Fruit fly (Drosophila melanogaster) whole organism, prepupa: ENCODE data around the gene Orp8.

Experiments used
- Blimp-1 ChIP-seq: fragments of 200-800 bp; sonication (Bioruptor generic); optimal IDR thresholded peaks from 3 replicates; lab custom pipeline; 2017; ENCODE audit warnings: missing biosample characterization, missing genetic modification characterization, mild to moderate bottlenecking, moderate library complexity, missing genetic modification reagents
- CG10631 ChIP-seq: fragments of 200-800 bp; sonication (Bioruptor generic); optimal IDR thresholded peaks from 2 replicates; lab custom pipeline; 2016; ENCODE audit warnings: missing biosample characterization, missing genetic modification characterization
- CG10669 ChIP-seq: fragments of 200-800 bp; sonication (Bioruptor generic); optimal IDR thresholded peaks from 3 replicates; lab custom pipeline; 2018; ENCODE audit warnings: missing biosample characterization, mild to moderate bottlenecking, missing genetic modification characterization, moderate library complexity
- CG11294 ChIP-seq: fragments of 200-800 bp; sonication (Bioruptor generic); IDR thresholded peaks from 2 replicates; pipeline ENCODE4 v1.3.6; 2022; ENCODE audit warnings: missing biosample characterization, missing genetic modification characterization
- CG11762 ChIP-seq: fragments of 200-800 bp; sonication (Bioruptor generic); optimal IDR thresholded peaks from 3 replicates; lab custom pipeline; 2016; ENCODE audit warnings: missing biosample characterization, missing genetic modification characterization; ENCODE audit not compliant: insufficient read depth
- CG16779 ChIP-seq: fragments of 200-800 bp; sonication (Bioruptor generic); optimal IDR thresholded peaks from 3 replicates; lab custom pipeline; 2017; ENCODE audit warnings: missing biosample characterization, mild to moderate bottlenecking, missing genetic modification characterization
- CG32006 ChIP-seq: fragments of 200-800 bp; sonication (Bioruptor generic); optimal IDR thresholded peaks from 3 replicates; lab custom pipeline; 2017; ENCODE audit warnings: missing biosample characterization, mild to moderate bottlenecking, missing genetic modification characterization
- CG34406 ChIP-seq: fragments of 200-800 bp; sonication (Bioruptor generic); optimal IDR thresholded peaks from 3 replicates; lab custom pipeline; 2016; ENCODE audit warnings: missing biosample characterization, missing genetic modification characterization
- CG3919 ChIP-seq: fragments of 200-800 bp; sonication (Bioruptor generic); optimal IDR thresholded peaks from 3 replicates; lab custom pipeline; 2016; ENCODE audit warnings: missing biosample characterization, missing genetic modification characterization
- CG4318 ChIP-seq: fragments of 200-800 bp; sonication (Bioruptor generic); optimal IDR thresholded peaks from 3 replicates; lab custom pipeline; 2017; ENCODE audit warnings: missing biosample characterization, mild to moderate bottlenecking, missing genetic modification characterization
- CG6163 ChIP-seq: fragments of 200-800 bp; sonication (Bioruptor generic); IDR thresholded peaks from 3 replicates; pipeline ENCODE4 v1.3.6; 2022; ENCODE audit warnings: missing biosample characterization, missing genetic modification characterization
- CG6276 ChIP-seq: fragments of 200-800 bp; sonication (Bioruptor generic); optimal IDR thresholded peaks from 2 replicates; lab custom pipeline; 2017; ENCODE audit warnings: missing biosample characterization, mild to moderate bottlenecking, missing genetic modification characterization
- CG6792 ChIP-seq: fragments of 200-800 bp; sonication (Bioruptor generic); optimal IDR thresholded peaks from 3 replicates; lab custom pipeline; 2016; ENCODE audit warnings: missing biosample characterization, missing genetic modification characterization
- CG6808 ChIP-seq: fragments of 200-800 bp; sonication (Bioruptor generic); optimal IDR thresholded peaks from 3 replicates; lab custom pipeline; 2017; ENCODE audit warnings: missing biosample characterization, missing genetic modification characterization, mild to moderate bottlenecking, moderate library complexity, missing genetic modification reagents
- CG6854 ChIP-seq: fragments of 200-800 bp; sonication (Bioruptor generic); optimal IDR thresholded peaks from 2 replicates; lab custom pipeline; 2017; ENCODE audit warnings: missing biosample characterization, mild to moderate bottlenecking, missing genetic modification characterization
- CG8119 ChIP-seq: fragments of 200-800 bp; sonication (Bioruptor generic); IDR thresholded peaks from 3 replicates; pipeline ENCODE4 v1.3.6; 2022; ENCODE audit warnings: missing biosample characterization, missing genetic modification characterization
- CG8319 ChIP-seq: fragments of 200-800 bp; sonication (Bioruptor generic); optimal IDR thresholded peaks from 3 replicates; lab custom pipeline; 2016; ENCODE audit warnings: missing biosample characterization, missing genetic modification characterization
- CG9139 ChIP-seq: fragments of 200-800 bp; sonication (Bioruptor generic); optimal IDR thresholded peaks from 3 replicates; lab custom pipeline; 2017; ENCODE audit warnings: missing biosample characterization, mild to moderate bottlenecking, missing genetic modification characterization
- Eip75B ChIP-seq: fragments of 200-800 bp; sonication (Bioruptor generic); optimal IDR thresholded peaks from 3 replicates; lab custom pipeline; 2016; ENCODE audit warnings: missing biosample characterization, missing genetic modification characterization
- Eip78C ChIP-seq: fragments of 200-800 bp; sonication (Bioruptor generic); peaks from one replicate; lab custom pipeline; 2016; ENCODE audit warnings: missing biosample characterization, missing genetic modification characterization
- Eip93F ChIP-seq: fragments of 200-800 bp; sonication (Bioruptor generic); optimal IDR thresholded peaks from 2 replicates; lab custom pipeline; 2016; ENCODE audit warnings: missing biosample characterization, mild to moderate bottlenecking, missing genetic modification characterization
- Ets96B ChIP-seq: fragments of 200-800 bp; optimal IDR thresholded peaks from 2 replicates; lab custom pipeline; 2019; ENCODE audit warnings: missing biosample characterization, mild to moderate bottlenecking, missing genetic modification characterization, moderate library complexity
- Hr38 ChIP-seq: sonication (Bioruptor generic); optimal IDR thresholded peaks from 2 replicates; lab custom pipeline; 2016; ENCODE audit warnings: missing biosample characterization, missing genetic modification characterization
- Hr4 ChIP-seq: fragments of 200-800 bp; sonication (Bioruptor generic); optimal IDR thresholded peaks from 3 replicates; lab custom pipeline; 2016; ENCODE audit warnings: missing biosample characterization, missing genetic modification characterization
- Lpt ChIP-seq: fragments of 200-800 bp; sonication (Bioruptor generic); optimal IDR thresholded peaks from 3 replicates; lab custom pipeline; 2016; ENCODE audit warnings: missing biosample characterization, missing genetic modification characterization
- Met ChIP-seq: fragments of 200-800 bp; sonication (Bioruptor generic); optimal IDR thresholded peaks from 3 replicates; lab custom pipeline; 2016; ENCODE audit warnings: missing biosample characterization, missing genetic modification characterization
- OdsH ChIP-seq: fragments of 200-800 bp; sonication (Bioruptor generic); optimal IDR thresholded peaks from 3 replicates; lab custom pipeline; 2016; ENCODE audit warnings: missing biosample characterization, missing genetic modification characterization
- Smox ChIP-seq: fragments of 200-800 bp; sonication (Bioruptor generic); optimal IDR thresholded peaks from 3 replicates; lab custom pipeline; 2016; ENCODE audit warnings: missing biosample characterization, missing genetic modification characterization
- Sox14 ChIP-seq: fragments of 200-800 bp; sonication (Bioruptor generic); optimal IDR thresholded peaks from 3 replicates; lab custom pipeline; 2016; ENCODE audit warnings: missing biosample characterization, missing genetic modification characterization
- cyc ChIP-seq: fragments of 200-800 bp; sonication (Bioruptor generic); optimal IDR thresholded peaks from 3 replicates; lab custom pipeline; 2016; ENCODE audit warnings: missing biosample characterization, missing genetic modification characterization
- dac ChIP-seq: fragments of 200-800 bp; sonication (Bioruptor generic); optimal IDR thresholded peaks from 2 replicates; lab custom pipeline; 2017; ENCODE audit warnings: missing biosample characterization, mild to moderate bottlenecking, missing genetic modification characterization
- dsx ChIP-seq: fragments of 200-800 bp; optimal IDR thresholded peaks from 3 replicates; lab custom pipeline; 2019; ENCODE audit warnings: missing biosample characterization, mild to moderate bottlenecking, missing genetic modification characterization, moderate library complexity; ENCODE audit not compliant: poor library complexity, severe bottlenecking
- eg ChIP-seq: fragments of 200-800 bp; sonication (Bioruptor generic); IDR thresholded peaks from 3 replicates; pipeline ENCODE4 v1.3.6; 2022; ENCODE audit warnings: missing biosample characterization, missing genetic modification characterization
- esn ChIP-seq: fragments of 200-800 bp; sonication (Bioruptor generic); optimal IDR thresholded peaks from 2 replicates; lab custom pipeline; 2016; ENCODE audit warnings: missing biosample characterization, mild to moderate bottlenecking, missing genetic modification characterization, moderate library complexity
- fkh ChIP-seq: fragments of 200-800 bp; sonication (Bioruptor generic); optimal IDR thresholded peaks from 3 replicates; lab custom pipeline; 2017; ENCODE audit warnings: missing biosample characterization, mild to moderate bottlenecking, missing genetic modification characterization, moderate library complexity
- lz ChIP-seq: fragments of 200-800 bp; sonication (Bioruptor generic); optimal IDR thresholded peaks from 3 replicates; lab custom pipeline; 2016; ENCODE audit warnings: missing biosample characterization, missing genetic modification characterization
- net ChIP-seq: fragments of 200-800 bp; sonication (Bioruptor generic); optimal IDR thresholded peaks from 3 replicates; lab custom pipeline; 2016; ENCODE audit warnings: missing biosample characterization, missing genetic modification characterization
- pdm3 ChIP-seq: fragments of 200-800 bp; sonication (Bioruptor generic); optimal IDR thresholded peaks from 3 replicates; lab custom pipeline; 2016; ENCODE audit warnings: missing biosample characterization, missing genetic modification characterization
- salr ChIP-seq, 2 experiments: fragments of 200-800 bp; sonication (Bioruptor generic); optimal IDR thresholded peaks; 3 replicates each; lab custom pipeline; 2016 to 2018; ENCODE audit warnings: missing biosample characterization in 2 of 2, missing genetic modification characterization in 2 of 2, mild to moderate bottlenecking in 1 of 2
- spab ChIP-seq: fragments of 200-800 bp; sonication (Bioruptor generic); optimal IDR thresholded peaks from 2 replicates; lab custom pipeline; 2017; ENCODE audit warnings: missing biosample characterization, mild to moderate bottlenecking, missing genetic modification characterization, missing genetic modification reagents
- ss ChIP-seq, 2 experiments: fragments of 200-800 bp; sonication (Bioruptor generic); optimal IDR thresholded peaks; 2 replicates in 1 of 2; 3 replicates in 1 of 2; lab custom pipeline; 2017 to 2018; ENCODE audit warnings: mild to moderate bottlenecking in 2 of 2, missing biosample characterization in 2 of 2, missing genetic modification characterization in 2 of 2, moderate library complexity in 1 of 2
- svp ChIP-seq: fragments of 200-800 bp; sonication (Bioruptor generic); peaks from one replicate; lab custom pipeline; 2016; ENCODE audit warnings: missing biosample characterization, missing genetic modification characterization
- topi ChIP-seq: fragments of 200-800 bp; sonication (Bioruptor generic); optimal IDR thresholded peaks from 3 replicates; lab custom pipeline; 2016; ENCODE audit warnings: missing biosample characterization, missing genetic modification characterization

Orp8 gene

DNA sequence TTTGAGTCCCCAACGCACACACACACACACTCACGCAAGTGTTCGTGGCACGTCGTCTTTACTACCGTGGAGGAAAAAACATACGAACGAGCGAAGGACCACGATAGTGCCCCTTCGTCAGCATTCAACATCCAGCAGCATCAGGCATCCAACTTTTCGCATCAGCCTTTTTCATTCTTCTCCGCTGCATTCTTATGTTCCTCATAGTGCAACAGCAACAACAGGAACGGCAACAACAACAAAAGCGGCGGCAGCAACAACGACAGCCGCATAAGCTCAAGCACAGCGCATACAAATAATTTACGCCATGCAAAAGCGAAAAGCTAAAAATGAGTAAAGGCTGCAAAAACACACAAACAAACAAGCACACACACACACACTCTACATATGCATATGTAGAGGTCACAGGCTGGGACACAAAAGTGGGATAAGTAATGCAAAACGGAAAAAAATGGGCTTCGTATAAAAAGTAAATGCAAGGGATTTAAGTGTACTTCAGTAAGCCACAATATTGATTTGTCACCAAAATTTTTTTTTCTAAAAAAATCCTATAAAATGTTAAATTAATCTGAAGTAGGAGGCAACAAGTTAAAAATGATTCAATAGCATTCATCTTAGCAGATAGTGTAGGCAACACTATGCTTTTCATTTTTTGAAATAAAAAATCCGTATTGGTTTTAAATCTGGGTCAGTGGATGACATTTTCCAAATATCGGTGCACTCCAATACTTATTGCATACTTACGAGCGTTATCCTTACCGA is 26.2 kb upstream of the Orp8 start (continued):
- peak; percentile 73 for TF ChIP-seq topi (GFP tag; lab: Kevin White, UChicago)
- TF ChIP-seq CG3919 (GFP tag; lab: Kevin White, UChicago), result peak; percentile 42
- no peak; the same call in 1 of the 2 replicates for TF ChIP-seq CG11294 (GFP tag; lab: Robert Waterston, UW)
- TF ChIP-seq CG32006 (GFP tag; lab: Kevin White, UChicago), result peak; percentile 84
- TF ChIP-seq Blimp-1 (GFP tag; lab: Kevin White, UChicago), result no peak
- TF ChIP-seq Lpt (GFP tag; lab: Kevin White, UChicago), result no peak
- peak; percentile 5 to 88 for TF ChIP-seq salr (GFP tag; optimal IDR thresholded peaks at IDR 0.05; lab: Kevin White, UChicago)
- no peak for TF ChIP-seq Eip93F (GFP tag; lab: Kevin White, UChicago)
- TF ChIP-seq CG10669, result peak; percentile 27
- TF ChIP-seq Hr38 (GFP tag; lab: Kevin White, UChicago), result no peak
- TF ChIP-seq CG6276, result peak; percentile 43
- TF ChIP-seq Ets96B (tag; lab: Kevin White, UChicago), result peak; percentile 63
- TF ChIP-seq net (GFP tag; lab: Kevin White, UChicago), result peak; percentile 29
- TF ChIP-seq CG11762, result peak; percentile 32
- TF ChIP-seq pdm3 (GFP tag; lab: Kevin White, UChicago), result peak; percentile 72
- TF ChIP-seq CG6808 (GFP tag; lab: Kevin White, UChicago), result peak; percentile 41
- TF ChIP-seq CG16779 (tag; lab: Kevin White, UChicago), result no peak
- TF ChIP-seq dsx (GFP tag; lab: Kevin White, UChicago), result peak; percentile 36
- peak; percentile 15 for TF ChIP-seq dac (GFP tag; lab: Kevin White, UChicago)
- peak; percentile 69 for TF ChIP-seq Eip75B (GFP tag; lab: Kevin White, UChicago)
- peak; percentile 70 for TF ChIP-seq Smox (GFP tag; lab: Kevin White, UChicago)
- no peak for TF ChIP-seq fkh
- TF ChIP-seq CG6854 (GFP tag; lab: Kevin White, UChicago), result no peak
- no peak for TF ChIP-seq CG9139 (GFP tag; lab: Kevin White, UChicago)

DNA sequence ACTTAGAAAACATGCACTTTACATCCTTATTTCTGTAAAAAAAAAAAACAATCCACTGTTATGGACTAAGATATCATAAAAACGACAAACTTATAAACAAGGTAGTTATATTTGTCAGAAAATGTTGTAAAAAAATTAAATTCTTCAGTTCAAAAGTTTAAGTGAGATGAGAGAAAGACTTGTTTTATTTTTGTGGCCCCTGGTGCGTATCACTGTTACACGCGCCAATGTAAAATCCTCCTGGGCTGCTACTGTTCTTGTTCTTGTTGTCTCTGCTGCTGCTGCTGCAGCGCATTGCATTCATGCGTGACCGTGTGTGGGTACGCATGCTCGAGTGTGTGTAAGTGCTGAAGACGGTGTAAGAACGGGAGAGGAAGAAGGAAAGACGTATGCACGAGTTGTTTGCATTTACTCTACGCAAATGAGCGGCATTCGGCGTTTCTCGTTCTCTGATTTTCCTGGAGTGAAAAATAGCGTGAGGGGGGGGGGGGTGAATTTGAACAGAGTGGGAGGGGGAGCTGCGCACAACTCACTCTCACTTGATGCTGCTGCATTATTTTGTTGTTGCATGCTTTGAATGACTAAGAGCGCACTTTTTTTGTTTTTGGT is 25.5 kb upstream of the Orp8 start:
- TF ChIP-seq CG9139 (GFP tag; lab: Kevin White, UChicago) (peak; percentile 14), Met (GFP tag; lab: Kevin White, UChicago) (peak; percentile 16), topi (GFP tag; lab: Kevin White, UChicago) (peak; percentile 13), CG6792 (GFP tag; lab: Kevin White, UChicago) (no peak), lz (GFP tag; lab: Kevin White, UChicago) (peak; percentile 39), Eip78C (peak; percentile 82), Hr4 (GFP tag; lab: Kevin White, UChicago) (peak; percentile 24), CG8319 (no peak), Smox (GFP tag; lab: Kevin White, UChicago) (peak; percentile 7), Sox14 (peak; percentile 12), OdsH (GFP tag; lab: Kevin White, UChicago) (peak; percentile 20), Blimp-1 (GFP tag; lab: Kevin White, UChicago) (no peak), eg (GFP tag; lab: Robert Waterston, UW) (peak; percentile 12; the same call in 1 of the 3 replicates), CG8119 (GFP tag; lab: Robert Waterston, UW) (no peak), net (GFP tag; lab: Kevin White, UChicago) (no peak), ss (GFP tag; optimal IDR thresholded peaks at IDR 0.05; lab: Kevin White, UChicago) (peak; percentile 19 to 32), esn (GFP tag; lab: Kevin White, UChicago) (peak; percentile 70), CG32006 (GFP tag; lab: Kevin White, UChicago) (peak; percentile 60), CG34406 (peak; percentile 9), Eip93F (GFP tag; lab: Kevin White, UChicago) (no peak), svp (peak; percentile 58), spab (GFP tag; lab: Kevin White, UChicago) (peak; percentile 22), CG6808 (GFP tag; lab: Kevin White, UChicago) (peak; percentile 20), fkh (no peak), CG4318 (GFP tag; lab: Kevin White, UChicago) (no peak), CG6163 (GFP tag; lab: Robert Waterston, UW) (peak; percentile 35; the same call in 2 of the 3 replicates), cyc (GFP tag; lab: Kevin White, UChicago) (no peak), Eip75B (GFP tag; lab: Kevin White, UChicago) (peak; percentile 26), Ets96B (tag; lab: Kevin White, UChicago) (no peak), CG10631 (peak; percentile 43), salr (GFP tag; optimal IDR thresholded peaks at IDR 0.05; lab: Kevin White, UChicago) (peak in 1 of 2 experiments; percentile 80)
